Fruit fly (Drosophila melanogaster): Measurements from ENCODE around the gene CG17328.

Gene CG17328

dm6 chr2L:16326892-16327291, 27.1 kb downstream of the CG17328 start, which contains the start of gene CG4278:
TSS of gene CG4278 (plus strand) at chr2L:16327069.
- TF ChIP-seq ovo (GFP tag; optimal IDR thresholded peaks at IDR 0.05) (no peak), CG11617 (GFP tag; optimal IDR thresholded peaks at IDR 0.05) (no peak), Mnt (GFP tag; optimal IDR thresholded peaks at IDR 0.05) (no peak), CG7045 (GFP tag; optimal IDR thresholded peaks at IDR 0.05) (no peak), toe (GFP tag; optimal IDR thresholded peaks at IDR 0.05) (no peak), CG5204 (GFP tag; optimal IDR thresholded peaks at IDR 0.05) (no peak), cic (GFP tag; optimal IDR thresholded peaks at IDR 0.05) (no peak), pad (GFP tag; optimal IDR thresholded peaks at IDR 0.05) (no peak), tj (GFP tag; optimal IDR thresholded peaks at IDR 0.05) (no peak)

- TF ChIP-seq CG14711 (tag; optimal IDR thresholded peaks at IDR 0.05) (peak; percentile 23), cnc (optimal IDR thresholded peaks at IDR 0.05) (no peak), Hr96 (GFP tag; optimal IDR thresholded peaks at IDR 0.05) (no peak), CG1620 (GFP tag; optimal IDR thresholded peaks at IDR 0.05) (peak; percentile 28), CG11617 (GFP tag; optimal IDR thresholded peaks at IDR 0.05) (no peak), CG7101 (tag; optimal IDR thresholded peaks at IDR 0.05) (peak; percentile 1), kay (GFP tag; ENCODE audit: borderline replicate concordance) (peak; percentile 80), pad (GFP tag; optimal IDR thresholded peaks at IDR 0.05) (peak; percentile 13), Mnt (GFP tag; optimal IDR thresholded peaks at IDR 0.05) (peak; percentile 53), bab1 (GFP tag; optimal IDR thresholded peaks at IDR 0.05) (peak; percentile 26), toe (GFP tag; optimal IDR thresholded peaks at IDR 0.05) (peak; percentile 60), CG5204 (GFP tag; optimal IDR thresholded peaks at IDR 0.05) (no peak)
These were observed 29.4 kb downstream of the CG17328 start, which contains the start of gene mRpL4 for dm6 chr2L:16329102-16329520. TSS of gene mRpL4 (minus strand) at chr2L:16329132.

- TF ChIP-seq pad (GFP tag; optimal IDR thresholded peaks at IDR 0.05) (no peak), CG14711 (tag; optimal IDR thresholded peaks at IDR 0.05) (no peak), cic (GFP tag; optimal IDR thresholded peaks at IDR 0.05) (no peak), CG5204 (GFP tag; optimal IDR thresholded peaks at IDR 0.05) (no peak), CG11617 (GFP tag; optimal IDR thresholded peaks at IDR 0.05) (no peak), CG7101 (tag; optimal IDR thresholded peaks at IDR 0.05) (no peak), cnc (optimal IDR thresholded peaks at IDR 0.05) (no peak), CG33017 (tag; optimal IDR thresholded peaks at IDR 0.05) (no peak), ovo (GFP tag; optimal IDR thresholded peaks at IDR 0.05) (no peak), CG1620 (GFP tag; optimal IDR thresholded peaks at IDR 0.05) (no peak), Mnt (GFP tag; optimal IDR thresholded peaks at IDR 0.05) (no peak), Crg-1 (GFP tag; optimal IDR thresholded peaks at IDR 0.05) (no peak), kay (GFP tag; ENCODE audit: borderline replicate concordance) (no peak), Hr96 (GFP tag; optimal IDR thresholded peaks at IDR 0.05) (no peak), Clk (GFP tag; optimal IDR thresholded peaks at IDR 0.05) (no peak)
These were observed 29.9 kb downstream of the CG17328 start, which contains the start of gene CG4440 for dm6 chr2L:16329625-16330024. TSS of gene CG4440 (plus strand) at chr2L:16329925.

DNA sequence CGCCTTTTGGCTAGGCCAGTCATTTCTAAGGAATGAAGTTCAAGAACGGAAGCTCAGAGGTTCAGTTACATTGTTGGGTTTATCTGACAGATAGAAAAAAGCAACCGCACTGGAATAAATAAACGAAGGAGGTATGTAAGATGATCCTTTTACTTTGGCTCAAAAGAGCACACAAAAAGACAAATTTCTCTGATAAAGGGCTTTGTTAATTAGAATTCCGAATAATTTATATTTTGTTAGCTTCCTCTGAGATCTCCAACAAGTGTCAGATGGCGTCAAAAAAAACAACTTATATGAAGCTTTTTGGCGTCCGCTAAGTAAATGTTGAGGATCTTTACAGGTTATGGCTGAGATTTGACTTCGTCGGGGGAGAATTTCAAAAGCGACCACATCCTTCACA, 38.0 kb downstream of the CG17328 start, which contains the start of gene CG31817:
TSS of gene CG31817 (minus strand) at position 101 of the 400 bp plus-strand sequence.
- TF ChIP-seq Clk (GFP tag; optimal IDR thresholded peaks at IDR 0.05) (no peak), Mnt (GFP tag; optimal IDR thresholded peaks at IDR 0.05) (no peak), CG7045 (GFP tag; optimal IDR thresholded peaks at IDR 0.05) (no peak), CG5204 (GFP tag; optimal IDR thresholded peaks at IDR 0.05) (no peak), tj (GFP tag; optimal IDR thresholded peaks at IDR 0.05) (no peak), Crg-1 (GFP tag; optimal IDR thresholded peaks at IDR 0.05) (no peak), CG33017 (tag; optimal IDR thresholded peaks at IDR 0.05) (no peak), CG1620 (GFP tag; optimal IDR thresholded peaks at IDR 0.05) (no peak)

DNA sequence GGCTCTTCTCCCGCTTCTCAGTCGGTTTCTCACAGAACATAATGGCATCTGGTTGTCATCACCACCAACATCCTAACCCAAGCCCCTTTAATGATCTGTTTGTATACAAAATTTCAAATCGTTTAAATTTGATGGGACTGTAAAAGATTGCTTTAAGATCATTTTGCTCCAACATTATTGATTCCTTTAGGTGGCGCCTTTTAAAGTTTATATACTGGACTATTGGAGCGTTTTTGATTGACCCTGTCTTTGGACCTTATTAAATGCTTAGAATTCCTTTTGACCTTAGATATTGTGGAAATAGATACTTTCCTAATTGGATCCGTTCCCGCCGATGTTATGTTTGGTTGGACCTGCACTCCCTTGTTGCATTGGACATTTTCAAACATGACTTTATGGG, 40.5 kb downstream of the CG17328 start, which contains the start of gene CG42266:
TSS of gene CG42266 (minus strand) at position 101 of the 400 bp plus-strand sequence.
- no peak for TF ChIP-seq CG1620 (GFP tag; optimal IDR thresholded peaks at IDR 0.05)
- no peak for TF ChIP-seq CG14711 (tag; optimal IDR thresholded peaks at IDR 0.05)
- TF ChIP-seq CG12768 (GFP tag; optimal IDR thresholded peaks at IDR 0.05): no peak
- no peak for TF ChIP-seq cic (GFP tag; optimal IDR thresholded peaks at IDR 0.05)
- no peak for TF ChIP-seq Crg-1 (GFP tag; optimal IDR thresholded peaks at IDR 0.05)
- TF ChIP-seq toe (GFP tag; optimal IDR thresholded peaks at IDR 0.05): no peak
- no peak for TF ChIP-seq cnc (optimal IDR thresholded peaks at IDR 0.05)
- TF ChIP-seq CG7045 (GFP tag; optimal IDR thresholded peaks at IDR 0.05): no peak
- no peak for TF ChIP-seq kay (GFP tag; ENCODE audit: borderline replicate concordance)
- TF ChIP-seq bab1 (GFP tag; optimal IDR thresholded peaks at IDR 0.05): no peak
- no peak for TF ChIP-seq Clk (GFP tag; optimal IDR thresholded peaks at IDR 0.05)
- no peak for TF ChIP-seq CG33017 (tag; optimal IDR thresholded peaks at IDR 0.05)
- no peak for TF ChIP-seq CG5204 (GFP tag; optimal IDR thresholded peaks at IDR 0.05)
- TF ChIP-seq tj (GFP tag; optimal IDR thresholded peaks at IDR 0.05): no peak
- no peak for TF ChIP-seq Mnt (GFP tag; optimal IDR thresholded peaks at IDR 0.05)
- no peak for TF ChIP-seq pad (GFP tag; optimal IDR thresholded peaks at IDR 0.05)
- TF ChIP-seq CG7101 (tag; optimal IDR thresholded peaks at IDR 0.05): no peak
- TF ChIP-seq ovo (GFP tag; optimal IDR thresholded peaks at IDR 0.05): no peak

dm6 chr2L:16342224-16342623, 42.5 kb downstream of the CG17328 start, which contains the start of gene CG44405:
TSS of gene CG44405 (minus strand) at chr2L:16342324.
- TF ChIP-seq CG5204 (GFP tag; optimal IDR thresholded peaks at IDR 0.05) (no peak), toe (GFP tag; optimal IDR thresholded peaks at IDR 0.05) (no peak), CG7101 (tag; optimal IDR thresholded peaks at IDR 0.05) (no peak), tj (GFP tag; optimal IDR thresholded peaks at IDR 0.05) (no peak), Mnt (GFP tag; optimal IDR thresholded peaks at IDR 0.05) (no peak), kay (GFP tag; ENCODE audit: borderline replicate concordance) (no peak), Crg-1 (GFP tag; optimal IDR thresholded peaks at IDR 0.05) (no peak), CG12768 (GFP tag; optimal IDR thresholded peaks at IDR 0.05) (no peak), cic (GFP tag; optimal IDR thresholded peaks at IDR 0.05) (no peak), CG1620 (GFP tag; optimal IDR thresholded peaks at IDR 0.05) (no peak), Hr96 (GFP tag; optimal IDR thresholded peaks at IDR 0.05) (no peak), CG33017 (tag; optimal IDR thresholded peaks at IDR 0.05) (no peak), CG14711 (tag; optimal IDR thresholded peaks at IDR 0.05) (no peak), ovo (GFP tag; optimal IDR thresholded peaks at IDR 0.05) (no peak), cnc (optimal IDR thresholded peaks at IDR 0.05) (no peak), pad (GFP tag; optimal IDR thresholded peaks at IDR 0.05) (no peak), CG11617 (GFP tag; optimal IDR thresholded peaks at IDR 0.05) (no peak)

All from whole organism, adult.